Worm (Caenorhabditis elegans) whole organism, midembryonic: ENCODE data around the gene F16B3.3.

Source experiments
- T22C8.4 ChIP-seq: fragments of 200-800 bp; sonication (Bioruptor generic); IDR thresholded peaks from 2 replicates; pipeline ENCODE4 v1.3.6; 2022; ENCODE audit warnings: missing genetic modification characterization, missing compliant biosample characterization
- cog-1 ChIP-seq: sonication (generic microtip); optimal IDR thresholded peaks from 2 replicates; lab custom pipeline; 2016; ENCODE audit warnings: missing genetic modification characterization, missing compliant biosample characterization
- flt-1 ChIP-seq: fragments of 200-800 bp; sonication (Bioruptor generic); IDR thresholded peaks from 2 replicates; pipeline ENCODE4 v1.3.6; 2022; ENCODE audit warnings: missing genetic modification characterization, missing compliant biosample characterization
- klf-2 ChIP-seq: fragments of 200-800 bp; sonication (Bioruptor generic); conservative IDR thresholded peaks from 2 replicates; pipeline ENCODE4 v1.3.6; 2022; ENCODE audit warnings: missing genetic modification reagents, missing genetic modification characterization, missing compliant biosample characterization
- med-1 ChIP-seq: sonication (generic microtip); optimal IDR thresholded peaks from 2 replicates; lab custom pipeline; 2017; ENCODE audit warnings: missing genetic modification characterization, mild to moderate bottlenecking, missing compliant biosample characterization, antibody characterized with exemption, missing genetic modification reagents; ENCODE audit not compliant: insufficient read depth
- ref-1 ChIP-seq: fragments of 200-800 bp; sonication (Bioruptor generic); conservative IDR thresholded peaks from 2 replicates; pipeline ENCODE4 v1.3.6; 2022; ENCODE audit warnings: missing genetic modification reagents, missing genetic modification characterization, missing compliant biosample characterization
- tab-1 ChIP-seq: fragments of 200-800 bp; sonication (Bioruptor generic); IDR thresholded peaks from 2 replicates; pipeline ENCODE4 v1.3.6; 2022; ENCODE audit warnings: missing genetic modification characterization, missing compliant biosample characterization
- ztf-23 ChIP-seq: fragments of 200-800 bp; sonication (Bioruptor generic); IDR thresholded peaks from 2 replicates; pipeline ENCODE4 v1.3.6; 2022; ENCODE audit warnings: missing genetic modification reagents, missing genetic modification characterization, missing compliant biosample characterization
- ztf-29 ChIP-seq: fragments of 200-800 bp; sonication (Bioruptor generic); IDR thresholded peaks from 2 replicates; pipeline ENCODE4 v1.3.6; 2022; ENCODE audit warnings: missing genetic modification reagents, missing genetic modification characterization, missing compliant biosample characterization

Gene F16B3.3

ce11 chrV:1317869-1318354, at the start of gene F16B3.3:
Gene F16B3.3 (minus strand): TSS chrV:1317919.
- TF ChIP-seq tab-1 (no peak), ztf-23 (GFP tag; lab: Robert Waterston, UW) (no peak), T22C8.4 (GFP tag; lab: Robert Waterston, UW) (no peak), ref-1 (no peak), klf-2 (GFP tag; lab: Robert Waterston, UW) (no peak), flt-1 (GFP tag; lab: Robert Waterston, UW) (no peak), cog-1 (tag; lab: Kevin White, UChicago) (no peak)

DNA sequence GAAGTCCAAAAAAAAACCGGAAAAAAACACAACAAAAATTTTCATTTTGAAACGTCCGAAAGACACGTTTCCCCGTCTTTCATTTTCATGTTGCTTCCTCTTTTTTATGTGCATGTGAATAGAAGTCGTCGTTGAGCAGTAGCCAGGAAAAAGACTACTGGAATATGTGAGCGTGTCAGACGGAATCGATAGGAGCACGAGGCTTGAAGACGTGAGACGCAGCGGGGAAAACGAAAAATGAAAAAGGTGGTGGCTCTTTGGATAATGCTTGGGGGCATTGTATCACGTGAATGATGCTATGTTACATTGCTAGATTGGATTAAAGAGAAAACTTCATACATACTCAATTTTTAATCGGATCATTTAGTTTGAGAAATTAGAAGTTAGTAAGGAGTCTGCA, 48.4 kb upstream of the F16B3.3 start:
- TF ChIP-seq ztf-29 (GFP tag; lab: Robert Waterston, UW) (no peak), T22C8.4 (GFP tag; lab: Robert Waterston, UW) (no peak), cog-1 (tag; lab: Kevin White, UChicago) (no peak), flt-1 (GFP tag; lab: Robert Waterston, UW) (no peak), ztf-23 (GFP tag; lab: Robert Waterston, UW) (no peak), med-1 (GFP tag; lab: Kevin White, UChicago) (no peak), tab-1 (no peak), ref-1 (no peak), klf-2 (GFP tag; lab: Robert Waterston, UW) (no peak)

DNA sequence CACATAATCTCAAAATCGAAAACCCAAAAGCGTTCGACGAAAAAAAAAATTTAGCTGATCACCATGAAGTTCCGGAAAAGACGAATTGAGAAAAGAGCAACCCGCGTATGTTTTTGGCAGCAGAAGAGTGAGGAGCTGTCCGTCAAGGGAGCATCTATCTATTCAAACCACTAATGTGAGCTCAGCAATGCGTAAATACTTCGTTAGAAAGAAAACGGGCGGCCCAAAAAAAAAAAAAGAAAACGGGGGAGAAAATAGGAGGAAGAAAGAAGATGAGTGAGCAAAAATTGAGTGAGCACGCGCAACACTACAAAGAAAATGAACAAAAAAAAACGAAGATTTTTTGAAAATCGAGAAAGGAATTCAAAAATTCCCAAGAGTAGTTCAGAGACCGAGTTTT, 46.6 kb upstream of the F16B3.3 start:
- TF ChIP-seq ztf-29 (GFP tag; lab: Robert Waterston, UW) (no peak), tab-1 (no peak)

DNA sequence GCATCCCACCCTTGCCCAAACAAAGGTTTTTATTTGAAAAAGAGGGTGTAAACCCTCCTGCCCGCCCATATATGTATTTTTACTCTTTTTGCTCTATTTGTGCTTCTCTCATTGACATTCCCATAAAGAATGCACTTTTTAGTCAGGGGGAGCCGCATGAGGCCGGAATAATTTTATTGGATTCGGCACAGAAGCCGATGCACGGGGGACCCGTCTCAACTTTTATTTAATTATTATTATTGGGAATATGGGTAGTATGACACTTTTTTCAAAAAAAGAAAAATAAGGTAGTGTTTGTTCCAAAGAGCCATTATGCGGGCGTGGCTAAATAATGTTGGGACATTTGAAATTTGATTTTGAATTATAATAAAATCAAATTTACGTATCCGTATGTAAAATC, 44.3 kb upstream of the F16B3.3 start:
- no peak for TF ChIP-seq ztf-23 (GFP tag; lab: Robert Waterston, UW)
- no peak for TF ChIP-seq T22C8.4 (GFP tag; lab: Robert Waterston, UW)
- no peak for TF ChIP-seq med-1 (GFP tag; lab: Kevin White, UChicago)
- TF ChIP-seq klf-2 (GFP tag; lab: Robert Waterston, UW): no peak
- no peak for TF ChIP-seq tab-1

DNA sequence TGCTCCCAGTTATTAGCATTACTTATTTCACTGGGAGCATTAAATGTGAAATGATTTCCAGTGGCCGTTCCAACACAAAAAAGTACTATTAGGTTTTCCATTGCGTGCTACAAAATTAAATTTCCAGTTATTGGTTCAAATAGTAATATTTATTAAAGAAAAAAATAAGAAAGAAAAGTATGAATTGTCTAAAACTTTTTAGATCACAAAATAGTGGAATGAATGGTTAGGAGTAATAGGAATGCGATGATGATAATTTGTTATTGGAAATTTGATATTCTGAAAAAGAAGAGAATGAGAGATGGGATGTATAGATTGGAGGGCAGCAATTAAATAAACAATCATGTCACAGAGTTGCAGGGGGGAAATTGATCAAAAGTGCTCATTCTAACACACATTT, 40.3 kb upstream of the F16B3.3 start, which contains the start of gene Y75B7AL.2:
Y75B7AL.2 (minus strand) TSS at position 101 of the 400 bp plus-strand sequence.
- TF ChIP-seq med-1 (GFP tag; lab: Kevin White, UChicago) (no peak), ztf-23 (GFP tag; lab: Robert Waterston, UW) (no peak), tab-1 (no peak), T22C8.4 (GFP tag; lab: Robert Waterston, UW) (no peak), klf-2 (GFP tag; lab: Robert Waterston, UW) (no peak), ref-1 (no peak), ztf-29 (GFP tag; lab: Robert Waterston, UW) (no peak), flt-1 (GFP tag; lab: Robert Waterston, UW) (no peak), cog-1 (tag; lab: Kevin White, UChicago) (no peak)

DNA sequence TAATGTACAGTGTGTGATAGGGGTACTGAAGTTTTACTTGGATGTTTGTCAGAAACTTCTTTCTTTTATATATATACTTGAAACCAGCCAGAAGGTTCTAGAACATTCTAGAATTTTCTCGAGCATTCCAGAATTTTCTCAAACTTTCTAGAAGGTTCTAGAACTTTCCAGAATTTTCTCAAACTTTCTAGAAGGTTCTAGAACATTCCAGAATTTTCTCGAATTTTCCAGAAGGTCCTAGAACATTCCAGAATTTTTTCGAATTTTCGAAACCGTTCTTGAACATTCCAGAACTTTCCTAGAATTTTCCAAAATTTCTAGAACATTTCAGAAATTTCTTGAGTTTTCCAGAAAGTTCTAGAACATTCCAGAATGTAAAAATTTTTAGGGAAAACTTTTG, 37.6 kb upstream of the F16B3.3 start:
- TF ChIP-seq ref-1 (no peak), flt-1 (GFP tag; lab: Robert Waterston, UW) (no peak), tab-1 (no peak), T22C8.4 (GFP tag; lab: Robert Waterston, UW) (no peak), cog-1 (tag; lab: Kevin White, UChicago) (no peak), klf-2 (GFP tag; lab: Robert Waterston, UW) (no peak)

DNA sequence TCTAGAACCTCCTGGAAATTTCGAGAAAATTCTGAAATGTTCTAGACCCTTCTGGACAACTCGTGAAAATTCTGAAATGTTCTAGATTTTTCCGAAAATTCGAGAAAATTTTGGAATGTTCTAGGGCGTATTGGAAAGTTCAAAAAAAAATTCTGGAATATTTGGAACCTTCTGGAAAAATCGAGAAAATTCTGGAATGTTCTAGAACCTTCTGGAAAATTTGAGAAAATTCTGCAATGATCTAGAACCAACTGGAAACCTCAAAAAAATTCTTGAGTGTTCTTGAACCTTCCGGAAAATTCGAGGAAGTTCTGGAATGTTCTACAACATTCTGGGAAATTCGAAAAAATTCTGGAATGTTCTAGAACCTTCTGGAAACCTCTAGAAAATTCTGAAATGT, 34.6 kb upstream of the F16B3.3 start:
- TF ChIP-seq cog-1 (tag; lab: Kevin White, UChicago) (no peak), tab-1 (no peak), ztf-23 (GFP tag; lab: Robert Waterston, UW) (no peak), ref-1 (no peak), T22C8.4 (GFP tag; lab: Robert Waterston, UW) (no peak), med-1 (GFP tag; lab: Kevin White, UChicago) (no peak)

- TF ChIP-seq ztf-23 (GFP tag; lab: Robert Waterston, UW): no peak
- TF ChIP-seq ref-1: no peak
- TF ChIP-seq tab-1: no peak
- TF ChIP-seq flt-1 (GFP tag; lab: Robert Waterston, UW): no peak
- TF ChIP-seq cog-1 (tag; lab: Kevin White, UChicago): no peak
- TF ChIP-seq T22C8.4 (GFP tag; lab: Robert Waterston, UW): no peak
- TF ChIP-seq klf-2 (GFP tag; lab: Robert Waterston, UW): no peak
- TF ChIP-seq med-1 (GFP tag; lab: Kevin White, UChicago): no peak
- TF ChIP-seq ztf-29 (GFP tag; lab: Robert Waterston, UW): no peak
Observed at ce11 chrV:1351826-1352225, 34.1 kb upstream of the F16B3.3 start, which contains the start of gene glb-33. Gene glb-33 (plus strand): TSS chrV:1352126.

DNA sequence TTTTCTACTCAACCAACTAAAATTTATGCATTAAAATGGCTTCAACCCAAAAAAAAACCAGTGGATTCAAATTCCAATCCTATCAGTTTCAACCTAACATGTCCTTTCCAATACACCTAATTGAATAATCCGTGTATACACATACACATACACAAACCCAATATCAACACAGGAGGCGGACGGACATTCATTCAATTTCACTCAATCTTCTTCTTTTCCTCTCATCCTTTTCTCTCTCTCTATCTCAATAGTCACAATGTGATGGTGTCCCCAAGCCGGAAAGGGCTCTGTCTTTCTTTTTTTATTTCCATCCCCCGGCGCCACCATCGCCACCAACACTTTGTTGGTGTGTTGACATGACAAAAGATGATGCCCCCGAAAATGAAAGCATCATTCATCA, 32.1 kb upstream of the F16B3.3 start:
- TF ChIP-seq klf-2 (GFP tag; lab: Robert Waterston, UW) (no peak), cog-1 (tag; lab: Kevin White, UChicago) (no peak), ztf-29 (GFP tag; lab: Robert Waterston, UW) (no peak), T22C8.4 (GFP tag; lab: Robert Waterston, UW) (no peak), ref-1 (no peak), ztf-23 (GFP tag; lab: Robert Waterston, UW) (no peak), tab-1 (no peak), flt-1 (GFP tag; lab: Robert Waterston, UW) (no peak), med-1 (GFP tag; lab: Kevin White, UChicago) (no peak)

- TF ChIP-seq ref-1 (no peak), flt-1 (GFP tag; lab: Robert Waterston, UW) (no peak), cog-1 (tag; lab: Kevin White, UChicago) (no peak), ztf-23 (GFP tag; lab: Robert Waterston, UW) (no peak), med-1 (GFP tag; lab: Kevin White, UChicago) (no peak), tab-1 (no peak), ztf-29 (GFP tag; lab: Robert Waterston, UW) (no peak), klf-2 (GFP tag; lab: Robert Waterston, UW) (no peak), T22C8.4 (GFP tag; lab: Robert Waterston, UW) (no peak)
Observed at ce11 chrV:1342712-1343111, 25.0 kb upstream of the F16B3.3 start.
